Fruit fly (Drosophila melanogaster) whole organism: ENCODE data around the gene CG15435.

Experiments
- CG8478 ChIP-seq: fragments of >200 bp; optimal IDR thresholded peaks from 2 replicates; lab custom pipeline; 2018; ENCODE audit warnings: inconsistent platforms
- Dll ChIP-seq: fragments of >200 bp; optimal IDR thresholded peaks from 2 replicates; lab custom pipeline; 2017
- psq ChIP-seq: fragments of >200 bp; optimal IDR thresholded peaks from 2 replicates; lab custom pipeline; 2017
- usp ChIP-seq: fragments of >200 bp; optimal IDR thresholded peaks from 2 replicates; lab custom pipeline; 2017; ENCODE audit warnings: missing biosample characterization, missing genetic modification characterization, mixed read lengths

- TF ChIP-seq usp (GFP tag; lab: Kevin White, UChicago) (no peak), CG8478 (lab: Kevin White, UChicago) (no peak), psq (lab: Kevin White, UChicago) (no peak), Dll (lab: Kevin White, UChicago) (no peak)
These were observed 42.6 kb upstream of the CG15435 start for dm6 chr2L:4416903-4417302.
